Worm (Caenorhabditis elegans) whole organism, L4 larva: ENCODE results near the gene viro-2.

Experiments used
- ZK546.5 ChIP-seq, 2 experiments: sonication (generic microtip); optimal IDR thresholded peaks; 2 replicates each; lab custom pipeline; 2017; ENCODE audit warnings: missing biosample characterization in 2 of 2, missing genetic modification characterization in 2 of 2
- ama-1 ChIP-seq: fragments of 150-350 bp; optimal IDR thresholded peaks from 2 replicates; lab custom pipeline; 2014; ENCODE audit warnings: inconsistent platforms, mixed read lengths
- daf-16 ChIP-seq, 3 experiments: sonication (generic microtip); optimal IDR thresholded peaks; 2 replicates each; lab custom pipeline; 2016 to 2017; ENCODE audit warnings: missing genetic modification characterization in 3 of 3, missing genetic modification reagents in 3 of 3, mild to moderate bottlenecking in 2 of 3, missing compliant biosample characterization in 2 of 3, missing biosample characterization in 1 of 3, moderate library complexity in 1 of 3
- fos-1 ChIP-seq: fragments of 150-350 bp; optimal IDR thresholded peaks from 2 replicates; lab custom pipeline; 2014; ENCODE audit warnings: missing biosample characterization, missing genetic modification characterization
- lin-13 ChIP-seq: fragments of 150-350 bp; optimal IDR thresholded peaks from 2 replicates; lab custom pipeline; 2014; ENCODE audit warnings: missing biosample characterization, missing genetic modification reagents, missing genetic modification characterization
- lin-39 ChIP-seq: fragments of 150-350 bp; optimal IDR thresholded peaks from 2 replicates; lab custom pipeline; 2014; ENCODE audit warnings: missing biosample characterization, missing genetic modification reagents, missing genetic modification characterization
- lsy-2 ChIP-seq, 2 experiments: fragments of 150-350 bp in 1 of 2; sonication (generic microtip) in 1 of 2; optimal IDR thresholded peaks; 2 replicates each; lab custom pipeline; 2014 to 2017; ENCODE audit warnings: missing biosample characterization in 2 of 2, missing genetic modification characterization in 2 of 2
- nhr-111 ChIP-seq: fragments of 200-800 bp; sonication (Bioruptor generic); optimal IDR thresholded peaks from 2 replicates; lab custom pipeline; 2018; ENCODE audit warnings: mild to moderate bottlenecking, missing genetic modification characterization, missing compliant biosample characterization
- nhr-76 ChIP-seq: fragments of 150-350 bp; optimal IDR thresholded peaks from 2 replicates; lab custom pipeline; 2014; ENCODE audit warnings: missing biosample characterization, missing genetic modification characterization

- no peak for TF ChIP-seq lin-13 (GFP tag; lab: Kevin White, UChicago)
- TF ChIP-seq ZK546.5 (tag; optimal IDR thresholded peaks at IDR 0.05; lab: Kevin White, UChicago), result no peak
- TF ChIP-seq ama-1 (lab: Kevin White, UChicago), result no peak
- no peak for TF ChIP-seq nhr-111 (GFP tag; lab: Kevin White, UChicago)
- no peak for TF ChIP-seq lin-39
- no peak for TF ChIP-seq daf-16 (GFP tag; optimal IDR thresholded peaks at IDR 0.05; lab: Kevin White, UChicago)
- TF ChIP-seq daf-16 (tag; optimal IDR thresholded peaks at IDR 0.05; lab: Kevin White, UChicago), result no peak
- no peak for TF ChIP-seq lsy-2 (tag; optimal IDR thresholded peaks at IDR 0.05; lab: Kevin White, UChicago)
- TF ChIP-seq nhr-76 (tag; lab: Kevin White, UChicago), result no peak
- no peak for TF ChIP-seq fos-1 (tag; lab: Kevin White, UChicago)
Measured at ce11 chrIII:7138178-7138577, 9.5 kb downstream of the viro-2 start, which contains the start of gene B0280.11.
